Worm (Caenorhabditis elegans) whole organism, young adult: Measurements from ENCODE around the gene tebp-2.

Experiments used
- B0019.2 ChIP-seq: fragments of 200-800 bp; sonication (Bioruptor generic); conservative IDR thresholded peaks from 2 replicates; pipeline ENCODE4 v1.3.6; 2022; ENCODE audit warnings: missing genetic modification reagents, missing genetic modification characterization, missing compliant biosample characterization
- D2030.7 ChIP-seq: fragments of 200-800 bp; sonication (Bioruptor generic); IDR thresholded peaks from 2 replicates; pipeline ENCODE4 v1.3.6; 2022; ENCODE audit warnings: missing genetic modification reagents, missing genetic modification characterization, missing compliant biosample characterization
- F22D6.2 ChIP-seq: sonication (generic microtip); optimal IDR thresholded peaks from 2 replicates; lab custom pipeline; 2016; ENCODE audit warnings: mild to moderate bottlenecking, missing genetic modification characterization, missing compliant biosample characterization
- F37B4.10 ChIP-seq: fragments of 200-800 bp; sonication (Bioruptor generic); IDR thresholded peaks from 2 replicates; pipeline ENCODE4 v1.3.6; 2022; ENCODE audit warnings: missing genetic modification characterization, missing compliant biosample characterization
- F39B2.1 ChIP-seq: fragments of 200-800 bp; sonication (Bioruptor generic); IDR thresholded peaks from 2 replicates; pipeline ENCODE4 v1.3.6; 2022; ENCODE audit warnings: missing genetic modification reagents, missing genetic modification characterization, missing compliant biosample characterization
- F57C9.4 ChIP-seq: sonication (generic microtip); optimal IDR thresholded peaks from 2 replicates; lab custom pipeline; 2017; ENCODE audit warnings: mild to moderate bottlenecking, missing genetic modification characterization, missing compliant biosample characterization
- T07F8.4 ChIP-seq: sonication (generic microtip); optimal IDR thresholded peaks from 2 replicates; lab custom pipeline; 2016; ENCODE audit warnings: mild to moderate bottlenecking, missing genetic modification characterization, moderate library complexity, missing compliant biosample characterization
- T26A5.8 ChIP-seq: sonication (generic microtip); optimal IDR thresholded peaks from 2 replicates; lab custom pipeline; 2016; ENCODE audit warnings: missing genetic modification characterization, missing compliant biosample characterization
- attf-3 ChIP-seq: fragments of 200-800 bp; sonication (Bioruptor generic); conservative IDR thresholded peaks from 2 replicates; pipeline ENCODE4 v1.3.6; 2022; ENCODE audit warnings: missing genetic modification reagents, missing genetic modification characterization, missing compliant biosample characterization
- bed-2 ChIP-seq: fragments of 200-800 bp; sonication (Bioruptor generic); IDR thresholded peaks from 2 replicates; pipeline ENCODE4 v1.3.6; 2022; ENCODE audit warnings: missing genetic modification reagents, missing genetic modification characterization, missing compliant biosample characterization
- ceh-100 ChIP-seq: fragments of 200-800 bp; sonication (Bioruptor generic); IDR thresholded peaks from 2 replicates; pipeline ENCODE4 v1.3.6; 2022; ENCODE audit warnings: missing genetic modification reagents, missing genetic modification characterization, missing compliant biosample characterization
- ceh-79 ChIP-seq: sonication (generic microtip); optimal IDR thresholded peaks from 2 replicates; lab custom pipeline; 2017; ENCODE audit warnings: mild to moderate bottlenecking, missing genetic modification characterization, missing compliant biosample characterization
- ceh-91 ChIP-seq: fragments of 200-800 bp; sonication (Bioruptor generic); IDR thresholded peaks from 2 replicates; pipeline ENCODE4 v1.3.6; 2022; ENCODE audit warnings: missing genetic modification reagents, missing genetic modification characterization, missing compliant biosample characterization
- dpff-1 ChIP-seq: sonication (generic microtip); optimal IDR thresholded peaks from 2 replicates; lab custom pipeline; 2017; ENCODE audit warnings: mild to moderate bottlenecking, missing genetic modification characterization, missing compliant biosample characterization
- dpl-1 ChIP-seq: fragments of 150-350 bp; optimal IDR thresholded peaks from 2 replicates; lab custom pipeline; 2014; ENCODE audit warnings: missing biosample characterization, missing genetic modification reagents, missing genetic modification characterization
- gei-17 ChIP-seq: fragments of 200-800 bp; sonication (Bioruptor generic); optimal IDR thresholded peaks from 2 replicates; lab custom pipeline; 2018; ENCODE audit warnings: mild to moderate bottlenecking, missing genetic modification characterization, missing compliant biosample characterization
- lin-35 ChIP-seq, 3 experiments: fragments of 150-350 bp in 2 of 3; sonication (generic microtip) in 1 of 3; optimal IDR thresholded peaks; 2 replicates each; lab custom pipeline; 2014 to 2018; ENCODE audit warnings: missing biosample characterization in 3 of 3, missing genetic modification characterization in 3 of 3, missing genetic modification reagents in 3 of 3
- lir-1 ChIP-seq: fragments of 200-800 bp; sonication (Bioruptor generic); conservative IDR thresholded peaks from 2 replicates; pipeline ENCODE4 v1.3.6; 2022; ENCODE audit warnings: missing genetic modification reagents, missing genetic modification characterization, missing compliant biosample characterization
- madf-10 ChIP-seq: sonication (generic microtip); optimal IDR thresholded peaks from 2 replicates; lab custom pipeline; 2016; ENCODE audit warnings: mild to moderate bottlenecking, missing genetic modification characterization, missing compliant biosample characterization
- madf-6 ChIP-seq: fragments of 200-800 bp; sonication (Bioruptor generic); IDR thresholded peaks from 2 replicates; pipeline ENCODE4 v1.3.6; 2022; ENCODE audit warnings: missing genetic modification reagents, missing genetic modification characterization, missing compliant biosample characterization
- mxl-1 ChIP-seq: sonication (generic microtip); optimal IDR thresholded peaks from 2 replicates; lab custom pipeline; 2016; ENCODE audit warnings: missing genetic modification characterization, missing compliant biosample characterization
- nfya-1 ChIP-seq: sonication (generic microtip); optimal IDR thresholded peaks from 2 replicates; lab custom pipeline; 2017; ENCODE audit warnings: antibody characterized with exemption, missing compliant biosample characterization, missing genetic modification characterization, borderline replicate concordance; ENCODE audit not compliant: insufficient read depth
- nhr-120 ChIP-seq: fragments of 200-800 bp; sonication (Bioruptor generic); IDR thresholded peaks from 2 replicates; pipeline ENCODE4 v1.3.6; 2022; ENCODE audit warnings: missing genetic modification characterization, missing compliant biosample characterization
- pha-4 ChIP-seq: fragments of 150-350 bp; sonication (generic microtip); optimal IDR thresholded peaks from 2 replicates; lab custom pipeline; 2014; ENCODE audit warnings: missing biosample characterization, missing genetic modification reagents, missing genetic modification characterization
- rec-8 ChIP-seq, 2 experiments: sonication (generic microtip); optimal IDR thresholded peaks; 2 replicates each; lab custom pipeline; 2016; ENCODE audit warnings: mild to moderate bottlenecking in 2 of 2, missing genetic modification characterization in 2 of 2, missing genetic modification reagents in 2 of 2, missing genotype in 2 of 2, missing biosample characterization in 1 of 2, missing compliant biosample characterization in 1 of 2, moderate library complexity in 1 of 2
- rpc-1 ChIP-seq, 2 experiments: fragments of 150-350 bp in 1 of 2; sonication (generic microtip) in 1 of 2; optimal IDR thresholded peaks; 2 replicates each; lab custom pipeline; 2014 to 2018; ENCODE audit warnings: missing biosample characterization in 1 of 2, missing genetic modification characterization in 1 of 2, missing genetic modification reagents in 1 of 2, missing genotype in 1 of 2
- snpc-1.3 ChIP-seq: sonication (generic microtip); optimal IDR thresholded peaks from 2 replicates; lab custom pipeline; 2017; ENCODE audit warnings: missing genetic modification characterization, mild to moderate bottlenecking, missing compliant biosample characterization, antibody characterized with exemption, moderate library complexity, missing genotype, missing genetic modification reagents; ENCODE audit not compliant: insufficient read depth
- snpc-4 ChIP-seq, 5 experiments: fragments of 150-350 bp in 1 of 5; sonication (generic microtip) in 4 of 5; optimal IDR thresholded peaks; 2 replicates each; lab custom pipeline; 2014 to 2018; ENCODE audit warnings: missing genetic modification characterization in 5 of 5, missing biosample characterization in 3 of 5, antibody characterized with exemption in 2 of 5, mild to moderate bottlenecking in 2 of 5, missing compliant biosample characterization in 2 of 5, missing genotype in 2 of 5, moderate library complexity in 2 of 5, missing genetic modification reagents in 1 of 5
- tlf-1 ChIP-seq: fragments of 200-800 bp; sonication (Bioruptor generic); optimal IDR thresholded peaks from 2 replicates; lab custom pipeline; 2018; ENCODE audit warnings: mild to moderate bottlenecking, missing genetic modification characterization, missing compliant biosample characterization
- xnd-1 ChIP-seq: sonication (generic microtip); optimal IDR thresholded peaks from 2 replicates; lab custom pipeline; 2016; ENCODE audit warnings: missing genotype, missing genetic modification reagents, missing genetic modification characterization, missing compliant biosample characterization
- zfh-2 ChIP-seq: fragments of 200-800 bp; sonication (Bioruptor generic); conservative IDR thresholded peaks from 2 replicates; pipeline ENCODE4 v1.3.6; 2022; ENCODE audit warnings: missing genetic modification reagents, missing genetic modification characterization, missing compliant biosample characterization
- zim-3 ChIP-seq: sonication (generic microtip); optimal IDR thresholded peaks from 2 replicates; lab custom pipeline; 2017; ENCODE audit warnings: mild to moderate bottlenecking, missing genetic modification characterization, moderate library complexity, missing compliant biosample characterization
- ztf-25 ChIP-seq: fragments of 200-800 bp; sonication (Bioruptor generic); IDR thresholded peaks from 2 replicates; pipeline ENCODE4 v1.3.6; 2022; ENCODE audit warnings: missing genetic modification reagents, missing genetic modification characterization, missing compliant biosample characterization
- ztf-28 ChIP-seq: fragments of 200-800 bp; sonication (Bioruptor generic); IDR thresholded peaks from 2 replicates; pipeline ENCODE4 v1.3.6; 2022; ENCODE audit warnings: missing genetic modification reagents, missing genetic modification characterization, missing compliant biosample characterization
- ztf-3 ChIP-seq: fragments of 200-800 bp; sonication (Bioruptor generic); optimal IDR thresholded peaks from 2 replicates; lab custom pipeline; 2018; ENCODE audit warnings: mild to moderate bottlenecking, missing genetic modification characterization, missing compliant biosample characterization

tebp-2 gene

DNA sequence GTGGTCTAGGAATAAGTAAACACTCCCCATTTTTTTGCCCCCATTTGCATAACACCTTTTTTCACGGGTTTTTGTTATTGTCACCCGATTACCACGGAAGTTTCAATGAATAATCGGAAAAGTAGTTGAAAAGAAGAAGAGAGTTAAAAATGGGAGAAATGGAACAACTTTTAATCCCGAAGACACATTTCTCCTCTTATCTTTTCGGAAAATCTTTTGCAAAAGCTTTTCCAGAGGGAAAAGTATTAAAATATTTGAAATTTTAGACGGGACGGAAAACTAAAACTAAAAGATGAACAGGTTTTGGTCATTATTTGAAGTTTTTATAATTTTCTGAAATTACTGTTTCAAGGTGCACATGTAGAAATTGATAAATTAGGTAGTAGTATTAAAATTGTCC is 22.4 kb upstream of the tebp-2 start:
- TF ChIP-seq snpc-4 (GFP tag; optimal IDR thresholded peaks at IDR 0.05; lab: Kevin White, UChicago), result no peak
- TF ChIP-seq snpc-4 (tag; optimal IDR thresholded peaks at IDR 0.05; lab: Kevin White, UChicago), result no peak
- TF ChIP-seq bed-2, result no peak
- TF ChIP-seq gei-17 (GFP tag; lab: Kevin White, UChicago), result no peak
- no peak for TF ChIP-seq dpl-1 (GFP tag; lab: Kevin White, UChicago)
- no peak for TF ChIP-seq lin-35 (GFP tag; optimal IDR thresholded peaks at IDR 0.05; lab: Kevin White, UChicago)
- no peak for TF ChIP-seq xnd-1 (tag; lab: Kevin White, UChicago)
- TF ChIP-seq zim-3 (tag; lab: Kevin White, UChicago), result no peak
- TF ChIP-seq F39B2.1, result no peak
- no peak for TF ChIP-seq dpff-1 (tag; lab: Kevin White, UChicago)
- no peak for TF ChIP-seq F37B4.10
- no peak for TF ChIP-seq zfh-2 (GFP tag; lab: Robert Waterston, UW)
- TF ChIP-seq T07F8.4 (tag; lab: Kevin White, UChicago), result no peak
- TF ChIP-seq madf-10, result no peak
- no peak for TF ChIP-seq D2030.7 (GFP tag; lab: Robert Waterston, UW)
- TF ChIP-seq F22D6.2, result no peak
- TF ChIP-seq ceh-91 (GFP tag; lab: Robert Waterston, UW), result no peak
- no peak for TF ChIP-seq nhr-120
- TF ChIP-seq madf-6 (GFP tag; lab: Robert Waterston, UW), result no peak
- no peak for TF ChIP-seq pha-4 (tag; lab: Kevin White, UChicago)

ce11 chrIV:5526711-5527383 is 14.6 kb upstream of the tebp-2 start:
- no peak for TF ChIP-seq ztf-3 (GFP tag; lab: Kevin White, UChicago)
- no peak for TF ChIP-seq ceh-100 (GFP tag; lab: Robert Waterston, UW)
- no peak for TF ChIP-seq snpc-1.3 (tag; lab: Kevin White, UChicago)
- TF ChIP-seq F57C9.4 (tag; lab: Kevin White, UChicago), result no peak
- no peak for TF ChIP-seq T26A5.8 (tag; lab: Kevin White, UChicago)
- TF ChIP-seq nhr-120, result no peak
- no peak for TF ChIP-seq B0019.2 (GFP tag; lab: Robert Waterston, UW)
- TF ChIP-seq D2030.7 (GFP tag; lab: Robert Waterston, UW), result no peak
- TF ChIP-seq ceh-91 (GFP tag; lab: Robert Waterston, UW), result no peak
- TF ChIP-seq ceh-79 (tag; lab: Kevin White, UChicago), result no peak
- TF ChIP-seq lir-1 (GFP tag; lab: Robert Waterston, UW), result no peak
- no peak for TF ChIP-seq lin-35 (GFP tag; optimal IDR thresholded peaks at IDR 0.05; lab: Kevin White, UChicago)
- TF ChIP-seq, all 124 proteins: peak for 0

ce11 chrIV:5528285-5528684 is 13.1 kb upstream of the tebp-2 start, which contains the start of gene unc-5:
Gene unc-5 (minus strand): TSS chrIV:5528338.
- no peak for TF ChIP-seq mxl-1 (tag; lab: Kevin White, UChicago)
- no peak for TF ChIP-seq attf-3 (GFP tag; lab: Robert Waterston, UW)
- TF ChIP-seq ztf-25 (GFP tag; lab: Robert Waterston, UW), result no peak
- no peak for TF ChIP-seq ztf-28
- TF ChIP-seq rec-8 (tag; optimal IDR thresholded peaks at IDR 0.05; lab: Kevin White, UChicago), result no peak

DNA sequence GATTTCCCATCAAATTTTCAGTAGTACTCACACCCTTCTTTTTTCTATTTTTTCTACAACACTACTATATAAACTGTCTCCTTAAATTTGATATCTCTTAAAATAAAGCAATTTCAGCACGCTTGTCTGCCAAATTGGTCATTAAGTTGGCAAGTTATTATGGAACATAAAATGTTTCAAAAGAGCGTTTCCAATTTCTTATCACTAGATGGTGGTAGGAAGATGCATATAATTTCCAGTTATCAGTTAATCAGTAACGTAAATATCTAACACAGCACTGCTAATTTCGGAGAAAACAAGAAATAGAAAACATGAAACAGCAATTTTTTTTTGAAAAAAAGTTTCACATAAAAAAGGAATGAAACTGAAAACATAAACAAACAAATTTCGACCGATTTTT is 10.4 kb upstream of the tebp-2 start:
- TF ChIP-seq rec-8 (tag; optimal IDR thresholded peaks at IDR 0.05; lab: Kevin White, UChicago) (no peak), F37B4.10 (no peak), mxl-1 (tag; lab: Kevin White, UChicago) (no peak), rpc-1 (optimal IDR thresholded peaks at IDR 0.05; lab: Kevin White, UChicago) (no peak), rpc-1 (tag; optimal IDR thresholded peaks at IDR 0.05; lab: Kevin White, UChicago) (no peak), nhr-120 (no peak), tlf-1 (GFP tag; lab: Kevin White, UChicago) (no peak), B0019.2 (GFP tag; lab: Robert Waterston, UW) (no peak), ztf-28 (no peak), nfya-1 (tag; lab: Kevin White, UChicago) (no peak)
